Worm (Caenorhabditis elegans) whole organism, L4 larva: ENCODE results near the gene cyp-33C8.

Experiments
- F26F4.8 ChIP-seq: fragments of 200-800 bp; sonication (Bioruptor generic); conservative IDR thresholded peaks from 2 replicates; pipeline ENCODE4 v1.3.6; 2022; ENCODE audit warnings: missing genetic modification characterization, missing compliant biosample characterization
- R02D3.7 ChIP-seq: fragments of 150-350 bp; sonication (generic microtip); optimal IDR thresholded peaks from 3 replicates; lab custom pipeline; 2014; ENCODE audit warnings: missing biosample characterization, missing genetic modification characterization
- Y75B8A.6 ChIP-seq: fragments of 200-800 bp; sonication (Bioruptor generic); IDR thresholded peaks from 2 replicates; pipeline ENCODE4 v1.3.6; 2022; ENCODE audit warnings: missing genetic modification reagents, missing genetic modification characterization, missing compliant biosample characterization
- ZK337.2 ChIP-seq: fragments of 200-800 bp; sonication (Bioruptor generic); IDR thresholded peaks from 2 replicates; pipeline ENCODE4 v1.3.6; 2022; ENCODE audit warnings: missing genetic modification reagents, missing genetic modification characterization, missing compliant biosample characterization
- aha-1 ChIP-seq: fragments of 150-350 bp; peaks from one replicate; lab custom pipeline; 2014; ENCODE audit warnings: missing biosample characterization, missing genetic modification characterization
- arid-1 ChIP-seq: fragments of 200-800 bp; sonication (Bioruptor generic); conservative IDR thresholded peaks from 2 replicates; pipeline ENCODE4 v1.3.6; 2022; ENCODE audit warnings: missing genetic modification reagents, missing genetic modification characterization, missing compliant biosample characterization
- attf-4 ChIP-seq: sonication (generic microtip); optimal IDR thresholded peaks from 3 replicates; lab custom pipeline; 2017; ENCODE audit warnings: missing biosample characterization, missing genetic modification characterization
- ceh-28 ChIP-seq: fragments of 150-350 bp; optimal IDR thresholded peaks from 2 replicates; lab custom pipeline; 2014; ENCODE audit warnings: missing biosample characterization, missing genetic modification reagents, missing genetic modification characterization
- ceh-32 ChIP-seq: sonication (generic microtip); optimal IDR thresholded peaks from 2 replicates; lab custom pipeline; 2016; ENCODE audit warnings: mild to moderate bottlenecking, missing genetic modification characterization, missing compliant biosample characterization; ENCODE audit not compliant: poor library complexity
- ceh-82 ChIP-seq: sonication (generic microtip); optimal IDR thresholded peaks from 2 replicates; lab custom pipeline; 2017; ENCODE audit warnings: missing biosample characterization, missing genetic modification characterization
- daf-19 ChIP-seq: fragments of 200-800 bp; sonication (Bioruptor generic); conservative IDR thresholded peaks from 2 replicates; pipeline ENCODE4 v1.3.6; 2022; ENCODE audit warnings: missing genetic modification characterization, missing compliant biosample characterization
- egl-43 ChIP-seq: fragments of 200-800 bp; sonication (Bioruptor generic); IDR thresholded peaks from 2 replicates; pipeline ENCODE4 v1.3.6; 2022; ENCODE audit warnings: missing genetic modification reagents, missing genetic modification characterization, missing compliant biosample characterization
- hif-1 ChIP-seq, 2 experiments: sonication (generic microtip); optimal IDR thresholded peaks; 2 replicates each; lab custom pipeline; 2016 to 2017; ENCODE audit warnings: missing compliant biosample characterization in 2 of 2, missing genetic modification characterization in 2 of 2, missing genetic modification reagents in 2 of 2, missing genotype in 2 of 2, mild to moderate bottlenecking in 1 of 2
- lim-7 ChIP-seq: fragments of 200-800 bp; sonication (Bioruptor generic); IDR thresholded peaks from 2 replicates; pipeline ENCODE4 v1.3.6; 2022; ENCODE audit warnings: missing genetic modification characterization, missing compliant biosample characterization
- lin-38 ChIP-seq: fragments of 200-800 bp; sonication (Bioruptor generic); IDR thresholded peaks from 2 replicates; pipeline ENCODE4 v1.3.6; 2022; ENCODE audit warnings: missing genetic modification reagents, missing genetic modification characterization, missing compliant biosample characterization
- lin-39 ChIP-seq: fragments of 150-350 bp; optimal IDR thresholded peaks from 2 replicates; lab custom pipeline; 2014; ENCODE audit warnings: missing biosample characterization, missing genetic modification reagents, missing genetic modification characterization
- mxl-2 ChIP-seq: fragments of 200-800 bp; sonication (Bioruptor generic); conservative IDR thresholded peaks from 2 replicates; pipeline ENCODE4 v1.3.6; 2022; ENCODE audit warnings: missing genetic modification reagents, missing genetic modification characterization, missing compliant biosample characterization
- mxl-3 ChIP-seq: fragments of 200-800 bp; sonication (Bioruptor generic); optimal IDR thresholded peaks from 2 replicates; lab custom pipeline; 2018; ENCODE audit warnings: mild to moderate bottlenecking, missing genetic modification characterization, missing compliant biosample characterization
- nhr-102 ChIP-seq: sonication (generic microtip); optimal IDR thresholded peaks from 2 replicates; lab custom pipeline; 2016; ENCODE audit warnings: mild to moderate bottlenecking, missing genetic modification characterization, moderate library complexity, missing compliant biosample characterization
- nhr-111 ChIP-seq: fragments of 200-800 bp; sonication (Bioruptor generic); optimal IDR thresholded peaks from 2 replicates; lab custom pipeline; 2018; ENCODE audit warnings: mild to moderate bottlenecking, missing genetic modification characterization, missing compliant biosample characterization
- nhr-237 ChIP-seq: sonication (generic microtip); optimal IDR thresholded peaks from 2 replicates; lab custom pipeline; 2017; ENCODE audit warnings: missing biosample characterization, missing genetic modification characterization
- nhr-28 ChIP-seq: fragments of 150-350 bp; optimal IDR thresholded peaks from 2 replicates; lab custom pipeline; 2014; ENCODE audit warnings: missing biosample characterization, missing genetic modification characterization
- nhr-41 ChIP-seq: fragments of 200-800 bp; sonication (Bioruptor generic); IDR thresholded peaks from 2 replicates; pipeline ENCODE4 v1.3.6; 2022; ENCODE audit warnings: missing genetic modification reagents, missing genetic modification characterization, missing compliant biosample characterization
- nhr-42 ChIP-seq: fragments of 200-800 bp; sonication (Bioruptor generic); IDR thresholded peaks from 2 replicates; pipeline ENCODE4 v1.3.6; 2022; ENCODE audit warnings: missing genetic modification characterization, missing compliant biosample characterization
- pha-4 ChIP-seq, 2 experiments: fragments of 150-350 bp in 1 of 2; fragments of 200-800 bp in 1 of 2; sonication (Bioruptor generic) in 1 of 2; IDR thresholded peaks in 1 of 2; optimal IDR thresholded peaks in 1 of 2; 2 replicates each; pipeline versions ENCODE4 v1.3.6 to Lab custom; 2014 to 2022; ENCODE audit warnings: missing genetic modification characterization in 2 of 2, missing genetic modification reagents in 2 of 2, missing biosample characterization in 1 of 2, missing compliant biosample characterization in 1 of 2
- php-3 ChIP-seq: fragments of 200-800 bp; sonication (Bioruptor generic); IDR thresholded peaks from 2 replicates; pipeline ENCODE4 v1.3.6; 2022; ENCODE audit warnings: missing genetic modification reagents, missing genetic modification characterization, missing compliant biosample characterization
- pqm-1 ChIP-seq: sonication (generic microtip); optimal IDR thresholded peaks from 2 replicates; lab custom pipeline; 2017; ENCODE audit warnings: missing biosample characterization, missing genetic modification characterization
- rbr-2 ChIP-seq: sonication (generic microtip); optimal IDR thresholded peaks from 2 replicates; lab custom pipeline; 2016; ENCODE audit warnings: missing genotype, missing genetic modification characterization, missing compliant biosample characterization
- saeg-2 ChIP-seq: fragments of 200-800 bp; sonication (Bioruptor generic); IDR thresholded peaks from 2 replicates; pipeline ENCODE4 v1.3.6; 2022; ENCODE audit warnings: missing genetic modification reagents, missing genetic modification characterization, missing compliant biosample characterization
- set-16 ChIP-seq: fragments of 200-800 bp; sonication (Bioruptor generic); IDR thresholded peaks from 2 replicates; pipeline ENCODE4 v1.3.6; 2022; ENCODE audit warnings: missing genetic modification reagents, missing genetic modification characterization, missing compliant biosample characterization
- snpc-1.2 ChIP-seq: fragments of 200-800 bp; sonication (Bioruptor generic); IDR thresholded peaks from 2 replicates; pipeline ENCODE4 v1.3.6; 2022; ENCODE audit warnings: missing genetic modification reagents, missing genetic modification characterization, missing compliant biosample characterization
- spr-3 ChIP-seq: fragments of 200-800 bp; sonication (Bioruptor generic); optimal IDR thresholded peaks from 2 replicates; lab custom pipeline; 2018; ENCODE audit warnings: mild to moderate bottlenecking, missing genetic modification characterization, missing compliant biosample characterization
- tag-97 ChIP-seq: fragments of 200-800 bp; sonication (Bioruptor generic); IDR thresholded peaks from 2 replicates; pipeline ENCODE4 v1.3.6; 2022; ENCODE audit warnings: missing genetic modification characterization, missing compliant biosample characterization
- unc-62 ChIP-seq, 3 experiments: fragments of 150-350 bp in 1 of 3; sonication (generic microtip); optimal IDR thresholded peaks in 2 of 3; peaks in 1 of 3; 1 replicate in 1 of 3; 2 replicates in 2 of 3; lab custom pipeline; 2014 to 2017; ENCODE audit warnings: missing biosample characterization in 3 of 3, missing genetic modification characterization in 3 of 3, missing genetic modification reagents in 3 of 3, missing genotype in 1 of 3
- vab-7 ChIP-seq: fragments of 200-800 bp; sonication (Bioruptor generic); IDR thresholded peaks from 2 replicates; pipeline ENCODE4 v1.3.6; 2022; ENCODE audit warnings: missing genetic modification reagents, missing genetic modification characterization, missing compliant biosample characterization
- zfp-3 ChIP-seq: fragments of 200-800 bp; sonication (Bioruptor generic); conservative IDR thresholded peaks from 2 replicates; pipeline ENCODE4 v1.3.6; 2022; ENCODE audit warnings: missing genetic modification reagents, missing genetic modification characterization, missing compliant biosample characterization
- zip-11 ChIP-seq: fragments of 200-800 bp; sonication (Bioruptor generic); IDR thresholded peaks from 2 replicates; pipeline ENCODE4 v1.3.6; 2022; ENCODE audit warnings: missing genetic modification characterization, missing compliant biosample characterization
- zip-2 ChIP-seq: fragments of 150-350 bp; optimal IDR thresholded peaks from 2 replicates; lab custom pipeline; 2014; ENCODE audit warnings: missing biosample characterization, missing genetic modification characterization
- ztf-7 ChIP-seq: fragments of 150-350 bp; optimal IDR thresholded peaks from 2 replicates; lab custom pipeline; 2014; ENCODE audit warnings: missing biosample characterization, missing genetic modification characterization

Gene cyp-33C8

ce11 chrV:3807846-3808245, 4.5 kb upstream of the cyp-33C8 start:
- TF ChIP-seq nhr-111 (GFP tag; lab: Kevin White, UChicago) (no peak), zip-2 (tag; lab: Kevin White, UChicago) (no peak), Y75B8A.6 (no peak), set-16 (no peak), ztf-7 (tag; lab: Kevin White, UChicago) (no peak), tag-97 (GFP tag; lab: Robert Waterston, UW) (no peak), rbr-2 (tag; lab: Kevin White, UChicago) (no peak), hif-1 (tag; optimal IDR thresholded peaks at IDR 0.05; lab: Kevin White, UChicago) (no peak), nhr-41 (no peak), F26F4.8 (no peak), lin-38 (no peak), mxl-2 (GFP tag; lab: Robert Waterston, UW) (no peak), pha-4 (GFP tag; IDR thresholded peaks at IDR 0.05; lab: Robert Waterston, UW) (no peak), pha-4 (tag; optimal IDR thresholded peaks at IDR 0.05; lab: Kevin White, UChicago) (no peak), arid-1 (GFP tag; lab: Robert Waterston, UW) (no peak), nhr-237 (tag; lab: Kevin White, UChicago) (no peak), attf-4 (tag; lab: Kevin White, UChicago) (no peak), ceh-28 (tag; lab: Kevin White, UChicago) (no peak), lin-39 (tag; lab: Kevin White, UChicago) (no peak)

- TF ChIP-seq zip-11 (GFP tag; lab: Robert Waterston, UW) (no peak), pha-4 (GFP tag; IDR thresholded peaks at IDR 0.05; lab: Robert Waterston, UW) (no peak), pha-4 (tag; optimal IDR thresholded peaks at IDR 0.05; lab: Kevin White, UChicago) (no peak), ceh-32 (tag; lab: Kevin White, UChicago) (no peak), aha-1 (no peak)
- TF ChIP-seq, all 104 proteins: peak for 0
Observed at ce11 chrV:3805961-3806360, 2.6 kb upstream of the cyp-33C8 start, which contains the start of gene srw-7. Gene srw-7 (plus strand): TSS chrV:3806261.

ce11 chrV:3805499-3805898, 2.2 kb upstream of the cyp-33C8 start, which contains the start of gene R08F11.4:
Gene R08F11.4 (minus strand): TSS chrV:3805527.
- TF ChIP-seq aha-1: peak; percentile 71
- peak; percentile 81 for TF ChIP-seq nhr-28 (tag; lab: Kevin White, UChicago)
- TF ChIP-seq ZK337.2 (GFP tag; lab: Robert Waterston, UW): no peak
- TF ChIP-seq ztf-7 (tag; lab: Kevin White, UChicago): peak; percentile 95
- TF ChIP-seq unc-62 (GFP tag; optimal IDR thresholded peaks at IDR 0.05 in 1 of 2; lab: Kevin White, UChicago): peak in 1 of 2 experiments; percentile 54
- TF ChIP-seq unc-62 (tag; optimal IDR thresholded peaks at IDR 0.05; lab: Kevin White, UChicago): no peak
- TF ChIP-seq daf-19 (GFP tag; lab: Robert Waterston, UW): no peak
- TF ChIP-seq pqm-1 (tag; lab: Kevin White, UChicago): peak; percentile 48
- no peak for TF ChIP-seq vab-7 (GFP tag; lab: Robert Waterston, UW)

- TF ChIP-seq aha-1 (peak; percentile 66), snpc-1.2 (GFP tag; lab: Robert Waterston, UW) (no peak), unc-62 (GFP tag; optimal IDR thresholded peaks at IDR 0.05 in 1 of 2; lab: Kevin White, UChicago) (peak in 1 of 2 experiments; percentile 92), unc-62 (tag; optimal IDR thresholded peaks at IDR 0.05; lab: Kevin White, UChicago) (no peak)
Observed at ce11 chrV:3801787-3802417, 1.4 kb downstream of the cyp-33C8 start.

- TF ChIP-seq zfp-3 (GFP tag; lab: Robert Waterston, UW): no peak
- TF ChIP-seq egl-43 (GFP tag; lab: Robert Waterston, UW): no peak
- no peak for TF ChIP-seq mxl-3 (GFP tag; lab: Kevin White, UChicago)
- TF ChIP-seq nhr-41: no peak
- TF ChIP-seq attf-4 (tag; lab: Kevin White, UChicago): no peak
- TF ChIP-seq vab-7 (GFP tag; lab: Robert Waterston, UW): no peak
- TF ChIP-seq spr-3 (GFP tag; lab: Kevin White, UChicago): no peak
- no peak for TF ChIP-seq ZK337.2 (GFP tag; lab: Robert Waterston, UW)
- TF ChIP-seq lim-7 (GFP tag; lab: Robert Waterston, UW): no peak
- no peak for TF ChIP-seq nhr-42 (GFP tag; lab: Robert Waterston, UW)
- TF ChIP-seq saeg-2 (GFP tag; lab: Robert Waterston, UW): no peak
- no peak for TF ChIP-seq php-3
- no peak for TF ChIP-seq ceh-82 (tag; lab: Kevin White, UChicago)
- no peak for TF ChIP-seq nhr-102 (tag; lab: Kevin White, UChicago)
- no peak for TF ChIP-seq R02D3.7
Observed at ce11 chrV:3800378-3800777, 3.0 kb downstream of the cyp-33C8 start, which contains the start of gene srt-30. Gene srt-30 (minus strand): TSS chrV:3800478.
